Worm (Caenorhabditis elegans): ENCODE results near the gene col-168.
A peak's percentile ranks its signal among the peaks of the same experiment; 100 is the strongest.

col-168 gene

ce11 chrX:6337338-6337737, 11.2 kb downstream of the col-168 start (continued):
- no peak for TF ChIP-seq ceh-82 (tag; optimal IDR thresholded peaks at IDR 0.05)
- TF ChIP-seq aly-2 (tag; optimal IDR thresholded peaks at IDR 0.05): no peak
- TF ChIP-seq pqm-1 (tag; optimal IDR thresholded peaks at IDR 0.05): no peak
- TF ChIP-seq F10B5.3 (tag; optimal IDR thresholded peaks at IDR 0.05): no peak
- TF ChIP-seq Y105C5A.15 (GFP tag; IDR thresholded peaks at IDR 0.05): no peak
- TF ChIP-seq lin-13 (GFP tag; optimal IDR thresholded peaks at IDR 0.05): no peak
- no peak for TF ChIP-seq jun-1 (tag; optimal IDR thresholded peaks at IDR 0.05)
- TF ChIP-seq daf-16 (GFP tag; optimal IDR thresholded peaks at IDR 0.05): no peak
- peak; percentile 67 for TF ChIP-seq daf-16 (tag; optimal IDR thresholded peaks at IDR 0.05)
- no peak for TF ChIP-seq zip-2 (tag; optimal IDR thresholded peaks at IDR 0.05)
- TF ChIP-seq madf-5 (GFP tag; IDR thresholded peaks at IDR 0.05): no peak
- TF ChIP-seq tra-1 (GFP tag; IDR thresholded peaks at IDR 0.05): no peak
- TF ChIP-seq dmd-9 (GFP tag; IDR thresholded peaks at IDR 0.05): no peak

- TF ChIP-seq dpl-1 (GFP tag; optimal IDR thresholded peaks at IDR 0.05): no peak
Observed at ce11 chrX:6337951-6338350, 11.8 kb downstream of the col-168 start, which contains the start of gene C03B1.13. Gene C03B1.13, minus strand, starts transcription at chrX:6338051.

ce11 chrX:6338446-6338845, 12.3 kb downstream of the col-168 start:
- TF ChIP-seq dmd-6 (GFP tag; IDR thresholded peaks at IDR 0.05) (peak; percentile 86), arid-1 (GFP tag; conservative IDR thresholded peaks at IDR 0.05) (no peak), aha-1 (tag) (peak; percentile 83), ceh-44 (GFP tag; IDR thresholded peaks at IDR 0.05) (no peak), sdz-12 (GFP tag; optimal IDR thresholded peaks at IDR 0.05) (no peak), ceh-28 (tag; optimal IDR thresholded peaks at IDR 0.05) (no peak), dpl-1 (GFP tag; optimal IDR thresholded peaks at IDR 0.05) (no peak), rbr-2 (tag; optimal IDR thresholded peaks at IDR 0.05) (no peak), attf-4 (tag; optimal IDR thresholded peaks at IDR 0.05) (no peak), unc-62 (GFP tag; optimal IDR thresholded peaks at IDR 0.05 in 1 of 2) (peak; percentile 13 to 23), unc-62 (tag; optimal IDR thresholded peaks at IDR 0.05) (no peak), zag-1 (tag; optimal IDR thresholded peaks at IDR 0.05) (no peak), nhr-102 (tag; optimal IDR thresholded peaks at IDR 0.05) (peak; percentile 43), F44E2.7 (GFP tag; IDR thresholded peaks at IDR 0.05) (no peak), set-16 (GFP tag; IDR thresholded peaks at IDR 0.05) (no peak), madf-5 (GFP tag; IDR thresholded peaks at IDR 0.05) (no peak), nhr-237 (tag; optimal IDR thresholded peaks at IDR 0.05) (no peak), saeg-2 (GFP tag; IDR thresholded peaks at IDR 0.05) (no peak), Y48G9A.11 (GFP tag; IDR thresholded peaks at IDR 0.05) (no peak), egl-27 (tag; optimal IDR thresholded peaks at IDR 0.05) (no peak), nhr-28 (tag; optimal IDR thresholded peaks at IDR 0.05) (peak; percentile 98), jun-1 (tag; optimal IDR thresholded peaks at IDR 0.05) (no peak), gei-8 (GFP tag; optimal IDR thresholded peaks at IDR 0.05) (no peak), mdl-1 (tag; optimal IDR thresholded peaks at IDR 0.05) (no peak), lir-3 (tag; optimal IDR thresholded peaks at IDR 0.05) (no peak), F37D6.2 (tag; optimal IDR thresholded peaks at IDR 0.05) (no peak), daf-19 (GFP tag; conservative IDR thresholded peaks at IDR 0.05) (no peak), ceh-20 (GFP tag; IDR thresholded peaks at IDR 0.05) (no peak), lsy-2 (tag; optimal IDR thresholded peaks at IDR 0.05) (no peak), nhr-41 (GFP tag; IDR thresholded peaks at IDR 0.05) (no peak), lin-15B (tag; optimal IDR thresholded peaks at IDR 0.05) (no peak), ceh-62 (tag; optimal IDR thresholded peaks at IDR 0.05) (no peak), ztf-7 (tag; optimal IDR thresholded peaks at IDR 0.05) (peak; percentile 24), nhr-6 (tag; optimal IDR thresholded peaks at IDR 0.05) (no peak), mxl-3 (GFP tag; optimal IDR thresholded peaks at IDR 0.05) (peak; percentile 6), F49E8.2 (tag; optimal IDR thresholded peaks at IDR 0.05; ENCODE audit: borderline replicate concordance) (no peak), fos-1 (tag; optimal IDR thresholded peaks at IDR 0.05) (no peak), R02D3.7 (tag; optimal IDR thresholded peaks at IDR 0.05) (no peak), dmd-9 (GFP tag; IDR thresholded peaks at IDR 0.05) (no peak), mdt-29 (GFP tag; IDR thresholded peaks at IDR 0.05) (0 out of 2 replicates have a peak, but pooled peaks have one; percentile 37), unc-39 (tag; optimal IDR thresholded peaks at IDR 0.05) (no peak)
